Worm (Caenorhabditis elegans): Measurements from ENCODE around the gene ZK792.1.

ce11 chrIV:11623060-11623459 is 36.6 kb upstream of the ZK792.1 start, which contains the start of gene lys-4:
- TF ChIP-seq nfya-1 (tag; optimal IDR thresholded peaks at IDR 0.05), result no peak
- TF ChIP-seq ets-4 (tag; optimal IDR thresholded peaks at IDR 0.05), result no peak
- no peak for TF ChIP-seq rnt-1 (tag; optimal IDR thresholded peaks at IDR 0.05)
- no peak for TF ChIP-seq pha-4 (tag; optimal IDR thresholded peaks at IDR 0.05)
